Worm (Caenorhabditis elegans) whole organism, mixed stage, embryonic: ENCODE results near the gene F25B5.6.

Experiments used
- M03D4.4 ChIP-seq: sonication (generic microtip); optimal IDR thresholded peaks from 2 replicates; lab custom pipeline; 2017; ENCODE audit warnings: mild to moderate bottlenecking, missing genetic modification characterization, missing compliant biosample characterization
- bed-3 ChIP-seq: fragments of 200-800 bp; sonication (Bioruptor generic); optimal IDR thresholded peaks from 3 replicates; lab custom pipeline; 2018; ENCODE audit warnings: mild to moderate bottlenecking, missing genetic modification characterization, moderate library complexity, missing compliant biosample characterization
- blmp-1 ChIP-seq: fragments of 150-350 bp; optimal IDR thresholded peaks from 2 replicates; lab custom pipeline; 2014; ENCODE audit warnings: missing biosample characterization, missing genetic modification characterization
- ceh-39 ChIP-seq: fragments of 150-350 bp; optimal IDR thresholded peaks from 2 replicates; lab custom pipeline; 2014; ENCODE audit warnings: missing biosample characterization, missing genetic modification characterization
- ceh-43 ChIP-seq: fragments of 200-800 bp; sonication (Bioruptor generic); optimal IDR thresholded peaks from 2 replicates; lab custom pipeline; 2018; ENCODE audit warnings: mild to moderate bottlenecking, missing genetic modification characterization, moderate library complexity, missing compliant biosample characterization
- ceh-83 ChIP-seq: fragments of 200-800 bp; sonication (Bioruptor generic); optimal IDR thresholded peaks from 2 replicates; lab custom pipeline; 2018; ENCODE audit warnings: mild to moderate bottlenecking, missing genetic modification characterization, missing compliant biosample characterization
- ces-1 ChIP-seq: fragments of 150-350 bp; optimal IDR thresholded peaks from 2 replicates; lab custom pipeline; 2014; ENCODE audit warnings: missing biosample characterization, missing genetic modification reagents, missing genetic modification characterization
- cnd-1 ChIP-seq: fragments of 200-800 bp; sonication (Bioruptor generic); optimal IDR thresholded peaks from 2 replicates; lab custom pipeline; 2018; ENCODE audit warnings: mild to moderate bottlenecking, missing genetic modification characterization, missing compliant biosample characterization
- drap-1 ChIP-seq: fragments of 200-800 bp; sonication (Bioruptor generic); optimal IDR thresholded peaks from 3 replicates; lab custom pipeline; 2018; ENCODE audit warnings: mild to moderate bottlenecking, missing genetic modification characterization, missing compliant biosample characterization
- elt-1 ChIP-seq: sonication (generic microtip); optimal IDR thresholded peaks from 2 replicates; lab custom pipeline; 2017; ENCODE audit warnings: missing genetic modification characterization, mild to moderate bottlenecking, missing compliant biosample characterization, antibody characterized with exemption, moderate library complexity, borderline replicate concordance; ENCODE audit not compliant: insufficient read depth
- elt-3 ChIP-seq: fragments of 150-350 bp; optimal IDR thresholded peaks from 2 replicates; lab custom pipeline; 2014; ENCODE audit warnings: missing biosample characterization, missing genetic modification characterization
- flh-1 ChIP-seq: fragments of 200-800 bp; sonication (Bioruptor generic); optimal IDR thresholded peaks from 2 replicates; lab custom pipeline; 2018; ENCODE audit warnings: mild to moderate bottlenecking, missing genetic modification characterization, moderate library complexity, missing compliant biosample characterization
- ham-2 ChIP-seq: fragments of 200-800 bp; sonication (Bioruptor generic); optimal IDR thresholded peaks from 2 replicates; lab custom pipeline; 2018; ENCODE audit warnings: mild to moderate bottlenecking, missing genetic modification characterization, missing compliant biosample characterization
- hlh-1 ChIP-seq: fragments of 150-350 bp; optimal IDR thresholded peaks from 2 replicates; lab custom pipeline; 2014; ENCODE audit warnings: missing biosample characterization, missing genetic modification reagents, missing genetic modification characterization
- lin-13 ChIP-seq: fragments of 150-350 bp; optimal IDR thresholded peaks from 2 replicates; lab custom pipeline; 2014; ENCODE audit warnings: missing biosample characterization, missing genetic modification characterization
- lin-32 ChIP-seq: fragments of 200-800 bp; sonication (Bioruptor generic); optimal IDR thresholded peaks from 2 replicates; lab custom pipeline; 2018; ENCODE audit warnings: mild to moderate bottlenecking, missing genetic modification characterization, missing compliant biosample characterization
- lsy-2 ChIP-seq: fragments of 150-350 bp; optimal IDR thresholded peaks from 2 replicates; lab custom pipeline; 2014; ENCODE audit warnings: missing biosample characterization, missing genetic modification characterization
- mab-5 ChIP-seq: fragments of 150-350 bp; optimal IDR thresholded peaks from 2 replicates; lab custom pipeline; 2014; ENCODE audit warnings: missing biosample characterization, missing genetic modification characterization
- mep-1 ChIP-seq: fragments of 150-350 bp; optimal IDR thresholded peaks from 2 replicates; lab custom pipeline; 2017; ENCODE audit warnings: missing biosample characterization, missing genetic modification reagents, missing genetic modification characterization, inconsistent platforms
- mls-2 ChIP-seq: sonication (generic microtip); optimal IDR thresholded peaks from 2 replicates; lab custom pipeline; 2016; ENCODE audit warnings: mild to moderate bottlenecking, missing genetic modification characterization, moderate library complexity, missing compliant biosample characterization
- nhr-12 ChIP-seq: fragments of 150-350 bp; optimal IDR thresholded peaks from 2 replicates; lab custom pipeline; 2014; ENCODE audit warnings: missing biosample characterization, missing genetic modification characterization
- nhr-2 ChIP-seq: fragments of 150-350 bp; optimal IDR thresholded peaks from 2 replicates; lab custom pipeline; 2014; ENCODE audit warnings: missing biosample characterization, missing genetic modification characterization
- nhr-237 ChIP-seq: fragments of 150-350 bp; optimal IDR thresholded peaks from 2 replicates; lab custom pipeline; 2014; ENCODE audit warnings: missing biosample characterization, missing genetic modification characterization
- nhr-28 ChIP-seq: fragments of 150-350 bp; optimal IDR thresholded peaks from 2 replicates; lab custom pipeline; 2014; ENCODE audit warnings: missing biosample characterization, missing genetic modification characterization
- nhr-76 ChIP-seq: sonication (generic microtip); optimal IDR thresholded peaks from 2 replicates; lab custom pipeline; 2017; ENCODE audit warnings: missing biosample characterization, missing genetic modification characterization
- pha-4 ChIP-seq: fragments of 150-350 bp; optimal IDR thresholded peaks from 2 replicates; lab custom pipeline; 2018; ENCODE audit warnings: missing biosample characterization, missing genetic modification reagents, missing genetic modification characterization
- sem-2 ChIP-seq: fragments of 200-800 bp; sonication (Bioruptor generic); optimal IDR thresholded peaks from 2 replicates; lab custom pipeline; 2018; ENCODE audit warnings: mild to moderate bottlenecking, missing genetic modification characterization, missing compliant biosample characterization
- snpc-4 ChIP-seq: fragments of 150-350 bp; optimal IDR thresholded peaks from 2 replicates; lab custom pipeline; 2014; ENCODE audit warnings: missing biosample characterization, missing genetic modification characterization
- sptf-1 ChIP-seq: sonication (generic microtip); optimal IDR thresholded peaks from 2 replicates; lab custom pipeline; 2017; ENCODE audit warnings: mild to moderate bottlenecking, missing genetic modification characterization, moderate library complexity, missing compliant biosample characterization
- tbx-8 ChIP-seq: fragments of 200-800 bp; sonication (Bioruptor generic); optimal IDR thresholded peaks from 2 replicates; lab custom pipeline; 2018; ENCODE audit warnings: mild to moderate bottlenecking, missing genetic modification characterization, moderate library complexity, missing compliant biosample characterization
- unc-120 ChIP-seq: sonication (generic microtip); optimal IDR thresholded peaks from 2 replicates; lab custom pipeline; 2017; ENCODE audit warnings: missing genetic modification characterization, missing compliant biosample characterization; ENCODE audit not compliant: poor library complexity, severe bottlenecking
- unc-39 ChIP-seq: fragments of 150-350 bp; optimal IDR thresholded peaks from 2 replicates; lab custom pipeline; 2014; ENCODE audit warnings: missing biosample characterization, missing genetic modification characterization
- unc-62 ChIP-seq: fragments of 150-350 bp; optimal IDR thresholded peaks from 2 replicates; lab custom pipeline; 2014; ENCODE audit warnings: missing biosample characterization, missing genetic modification reagents, missing genetic modification characterization
- zip-8 ChIP-seq: fragments of 150-350 bp; optimal IDR thresholded peaks from 2 replicates; lab custom pipeline; 2014; ENCODE audit warnings: missing biosample characterization, missing genetic modification characterization
- ztf-11 ChIP-seq: fragments of 150-350 bp; optimal IDR thresholded peaks from 2 replicates; lab custom pipeline; 2014; ENCODE audit warnings: missing biosample characterization, missing genetic modification characterization

F25B5.6 gene

DNA sequence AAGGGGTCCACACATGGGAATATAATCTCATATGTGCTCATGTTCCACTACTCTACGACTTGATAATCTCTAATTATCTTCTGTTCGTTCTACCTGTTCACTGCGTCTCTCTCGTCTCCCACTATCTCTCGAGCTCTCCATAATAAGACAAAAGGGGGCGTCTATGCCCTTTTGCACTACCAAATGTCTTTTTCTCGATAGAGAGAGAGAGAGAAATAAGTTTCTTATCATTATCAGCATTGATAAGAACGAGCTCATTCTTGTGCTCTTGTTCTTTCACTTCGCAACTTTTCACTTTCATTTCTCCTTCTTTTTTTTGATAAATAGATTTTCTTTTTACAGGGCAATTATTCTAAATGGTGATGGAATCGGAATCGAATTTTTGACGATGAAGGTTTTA lies 32.6 kb downstream of the F25B5.6 start:
- TF ChIP-seq snpc-4 (tag; lab: Kevin White, UChicago) = no peak
- TF ChIP-seq nhr-2 = no peak
- TF ChIP-seq zip-8 = no peak
- no peak for TF ChIP-seq ham-2 (GFP tag; lab: Kevin White, UChicago)
- no peak for TF ChIP-seq tbx-8
- TF ChIP-seq hlh-1 (tag; lab: Kevin White, UChicago) = no peak
- TF ChIP-seq elt-1 = no peak
- no peak for TF ChIP-seq nhr-237 (tag; lab: Kevin White, UChicago)

DNA sequence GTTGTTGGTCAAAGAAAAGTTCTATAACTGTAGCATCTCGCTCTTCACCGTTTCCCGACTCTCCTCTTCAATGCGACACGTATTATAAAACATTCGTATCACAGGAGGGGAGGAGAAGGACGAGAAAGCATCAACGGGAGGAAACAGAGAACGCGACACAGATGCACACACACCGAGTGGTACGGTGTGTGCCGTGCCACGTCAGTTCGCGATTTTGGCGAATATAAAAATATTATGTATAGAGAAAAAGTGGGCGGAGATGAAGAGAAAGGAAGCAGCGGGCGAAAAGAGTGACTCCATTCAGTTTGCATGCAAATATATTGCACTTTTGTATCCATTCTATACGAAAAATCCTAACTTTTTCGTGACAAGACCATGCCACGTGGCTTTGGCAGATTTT lies 33.8 kb downstream of the F25B5.6 start:
- no peak for TF ChIP-seq elt-1
- TF ChIP-seq unc-39 (tag; lab: Kevin White, UChicago) = no peak
- TF ChIP-seq ceh-83 (GFP tag; lab: Kevin White, UChicago) = no peak

DNA sequence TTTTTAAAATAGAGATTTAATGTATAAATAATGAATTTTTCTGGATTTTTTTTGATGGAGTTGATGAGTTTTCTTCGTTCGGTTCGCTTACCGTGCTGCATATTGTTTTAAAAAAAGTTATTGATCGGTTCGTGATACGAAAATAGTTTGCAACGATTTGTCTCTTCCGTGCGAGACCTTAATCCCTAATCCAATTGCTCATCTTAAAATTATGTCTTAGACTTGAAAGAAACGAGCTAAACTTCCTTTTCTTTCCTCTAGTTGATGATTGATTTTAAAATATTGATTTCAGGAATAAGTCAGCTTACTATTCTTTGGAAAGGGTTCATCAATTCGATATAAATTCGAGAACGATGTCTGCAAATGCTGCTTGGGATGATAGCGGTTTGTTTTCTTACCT lies 40.1 kb downstream of the F25B5.6 start, which contains the start of gene C28H8.3:
TSS of gene C28H8.3 (plus strand) at position 293 of the 400 bp plus-strand sequence.
- no peak for TF ChIP-seq snpc-4 (tag; lab: Kevin White, UChicago)
- TF ChIP-seq cnd-1 (tag; lab: Kevin White, UChicago) = no peak
- TF ChIP-seq ceh-83 (GFP tag; lab: Kevin White, UChicago) = no peak
- no peak for TF ChIP-seq lin-13 (tag; lab: Kevin White, UChicago)
- TF ChIP-seq mep-1 = no peak
- TF ChIP-seq sem-2 (GFP tag; lab: Kevin White, UChicago) = no peak
- TF ChIP-seq pha-4 = no peak
- TF ChIP-seq elt-3 (tag; lab: Kevin White, UChicago) = no peak
- TF ChIP-seq ztf-11 (tag; lab: Kevin White, UChicago) = no peak
- TF ChIP-seq nhr-28 (tag; lab: Kevin White, UChicago) = no peak
- TF ChIP-seq hlh-1 (tag; lab: Kevin White, UChicago) = no peak

DNA sequence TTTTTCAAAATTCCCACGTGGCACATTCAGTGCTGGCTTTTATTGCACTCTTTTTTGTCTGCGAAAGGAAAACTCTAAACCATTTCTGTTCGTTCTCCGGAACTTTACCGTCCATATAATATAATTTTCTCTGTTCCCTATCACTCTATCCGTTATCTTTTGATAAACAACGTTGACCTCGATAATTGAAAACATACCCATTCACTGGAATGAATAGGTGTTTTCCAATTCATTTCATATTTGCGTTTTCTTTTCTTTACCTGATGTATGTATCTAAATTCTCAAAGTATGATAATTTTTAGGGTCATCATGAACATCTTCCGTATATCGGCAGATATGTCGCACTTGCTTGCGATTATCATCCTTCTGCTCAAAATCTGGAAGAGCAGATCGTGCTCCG lies 41.8 kb downstream of the F25B5.6 start, which contains the start of gene erd-2.2:
TSS of gene erd-2.2 (plus strand) at position 301 of the 400 bp plus-strand sequence.
- TF ChIP-seq M03D4.4 = no peak
- no peak for TF ChIP-seq snpc-4 (tag; lab: Kevin White, UChicago)
- no peak for TF ChIP-seq pha-4
- TF ChIP-seq lin-13 (tag; lab: Kevin White, UChicago) = no peak
- no peak for TF ChIP-seq tbx-8
- no peak for TF ChIP-seq lsy-2 (tag; lab: Kevin White, UChicago)
- TF ChIP-seq unc-62 (GFP tag; lab: Kevin White, UChicago) = no peak
- TF ChIP-seq cnd-1 (tag; lab: Kevin White, UChicago) = no peak

DNA sequence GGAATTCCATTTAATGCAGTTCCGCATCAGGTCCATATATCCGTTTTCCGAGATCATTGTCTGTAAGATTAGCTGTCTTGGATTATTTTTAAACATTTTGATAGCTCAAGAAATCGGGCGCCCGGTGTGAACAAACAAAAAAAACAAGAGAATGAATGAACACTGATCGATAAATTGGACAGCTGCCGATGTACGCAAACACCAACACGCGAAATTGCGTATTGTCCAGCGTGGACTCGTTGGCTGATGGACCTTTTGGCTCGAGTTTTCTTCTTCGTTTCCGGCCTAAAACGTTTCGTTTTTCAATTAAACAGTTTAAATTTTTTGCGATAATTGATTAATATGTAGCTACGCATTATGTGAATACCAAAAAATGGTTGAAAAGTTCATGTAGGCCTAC lies 42.5 kb downstream of the F25B5.6 start, which contains the start of gene dpff-1:
TSS of gene dpff-1 (minus strand) at position 288 of the 400 bp plus-strand sequence.
- TF ChIP-seq unc-62 (GFP tag; lab: Kevin White, UChicago) (no peak), ham-2 (GFP tag; lab: Kevin White, UChicago) (no peak), sem-2 (GFP tag; lab: Kevin White, UChicago) (no peak), cnd-1 (tag; lab: Kevin White, UChicago) (peak; percentile 7), elt-3 (tag; lab: Kevin White, UChicago) (no peak), bed-3 (no peak), ceh-39 (tag; lab: Kevin White, UChicago) (peak; percentile 67), unc-39 (tag; lab: Kevin White, UChicago) (no peak), elt-1 (no peak), M03D4.4 (no peak), unc-120 (tag; lab: Kevin White, UChicago) (no peak), snpc-4 (tag; lab: Kevin White, UChicago) (no peak), nhr-12 (no peak), drap-1 (no peak), ces-1 (no peak), lin-32 (GFP tag; lab: Kevin White, UChicago) (no peak), nhr-76 (tag; lab: Kevin White, UChicago) (no peak), ceh-83 (GFP tag; lab: Kevin White, UChicago) (no peak), pha-4 (peak; percentile 29), nhr-28 (tag; lab: Kevin White, UChicago) (no peak), tbx-8 (no peak), mep-1 (peak; percentile 2), hlh-1 (tag; lab: Kevin White, UChicago) (peak; percentile 70), nhr-237 (tag; lab: Kevin White, UChicago) (no peak), ztf-11 (tag; lab: Kevin White, UChicago) (no peak), ceh-43 (GFP tag; lab: Kevin White, UChicago) (peak; percentile 50), zip-8 (no peak), nhr-2 (no peak), lin-13 (tag; lab: Kevin White, UChicago) (peak; percentile 27), blmp-1 (tag; lab: Kevin White, UChicago) (no peak), lsy-2 (tag; lab: Kevin White, UChicago) (no peak), mls-2 (tag; lab: Kevin White, UChicago) (no peak), sptf-1 (tag; lab: Kevin White, UChicago) (no peak), mab-5 (tag; lab: Kevin White, UChicago) (no peak), flh-1 (GFP tag; lab: Kevin White, UChicago) (no peak)
